Worm (Caenorhabditis elegans): Measurements from ENCODE around the gene nhr-67.
"Not testable (repeated sequence)": the region's sequence is repeated elsewhere in the genome, so short reads cannot be mapped to it uniquely, and the experiment has no call there.

- TF ChIP-seq mdl-1 (tag; optimal IDR thresholded peaks at IDR 0.05); php-3 (GFP tag; IDR thresholded peaks at IDR 0.05); dpl-1 (GFP tag; optimal IDR thresholded peaks at IDR 0.05); gei-8 (GFP tag; optimal IDR thresholded peaks at IDR 0.05); R02D3.7 (tag; optimal IDR thresholded peaks at IDR 0.05); attf-4 (tag; optimal IDR thresholded peaks at IDR 0.05); lin-13 (GFP tag; optimal IDR thresholded peaks at IDR 0.05); unc-130 (GFP tag; optimal IDR thresholded peaks at IDR 0.05); nhr-11 (tag; optimal IDR thresholded peaks at IDR 0.05); saeg-2 (GFP tag; IDR thresholded peaks at IDR 0.05); daf-12 (tag; optimal IDR thresholded peaks at IDR 0.05): not testable (repeated sequence)
These were observed 27.3 kb downstream of the nhr-67 start for ce11 chrIV:11196866-11197265.
